Worm (Caenorhabditis elegans): Measurements from ENCODE around the gene sqv-3.
A peak's percentile ranks its signal among the peaks of the same experiment; 100 is the strongest.

DNA sequence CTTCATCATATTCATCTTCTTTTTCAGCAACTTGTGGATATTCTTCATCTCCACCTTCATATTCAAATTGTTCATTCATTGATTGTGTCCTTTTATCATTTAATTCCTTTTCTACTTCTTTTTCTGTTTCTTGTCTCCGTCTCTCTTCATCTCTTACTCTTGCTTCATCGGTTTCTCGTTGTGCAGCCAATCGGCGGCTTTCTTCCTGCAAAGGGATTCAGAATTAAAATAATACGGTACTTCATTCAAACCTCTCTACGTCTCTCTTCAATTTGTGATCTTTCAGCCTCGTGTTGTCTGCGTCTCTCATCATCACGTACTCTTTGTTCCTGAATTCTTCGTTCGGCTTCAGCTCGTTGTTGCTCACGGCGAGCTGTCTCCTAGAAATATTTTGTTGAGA, 39.5 kb downstream of the sqv-3 start:
- TF ChIP-seq blmp-1 (tag; optimal IDR thresholded peaks at IDR 0.05): peak; percentile 29
- TF ChIP-seq elt-3 (tag; optimal IDR thresholded peaks at IDR 0.05): no peak
- no peak for TF ChIP-seq vab-15 (tag; optimal IDR thresholded peaks at IDR 0.05)
- TF ChIP-seq ama-1 (optimal IDR thresholded peaks at IDR 0.05): no peak
- no peak for TF ChIP-seq lin-13 (GFP tag; optimal IDR thresholded peaks at IDR 0.05)
- no peak for TF ChIP-seq fkh-4 (tag; optimal IDR thresholded peaks at IDR 0.05; ENCODE audit: borderline replicate concordance)
- TF ChIP-seq nhr-12 (tag; optimal IDR thresholded peaks at IDR 0.05): no peak
- no peak for TF ChIP-seq mep-1 (tag; optimal IDR thresholded peaks at IDR 0.05)
- no peak for TF ChIP-seq tbx-2 (tag; optimal IDR thresholded peaks at IDR 0.05)
- no peak for TF ChIP-seq ces-1 (GFP tag; optimal IDR thresholded peaks at IDR 0.05)
- TF ChIP-seq hpl-2 (GFP tag; optimal IDR thresholded peaks at IDR 0.05): no peak
- no peak for TF ChIP-seq tlp-1 (tag; optimal IDR thresholded peaks at IDR 0.05)

All from whole organism, L1 larva.